Fruit fly (Drosophila melanogaster) whole organism, embryonic: ENCODE data around the gene CG11791.

ENCODE experiments used
- CG10654 ChIP-seq: fragments of 200-800 bp; sonication (Bioruptor generic); optimal IDR thresholded peaks from 2 replicates; lab custom pipeline; 2016; ENCODE audit warnings: missing biosample characterization, missing genetic modification characterization
- CG12104 ChIP-seq: fragments of 200-800 bp; sonication (Bioruptor generic); optimal IDR thresholded peaks from 3 replicates; lab custom pipeline; 2016; ENCODE audit warnings: missing biosample characterization, missing genetic modification characterization
- CG12299 ChIP-seq: fragments of 200-800 bp; sonication (Bioruptor generic); optimal IDR thresholded peaks from 2 replicates; lab custom pipeline; 2018; ENCODE audit warnings: missing biosample characterization, mild to moderate bottlenecking, missing genetic modification characterization
- CG1233 ChIP-seq: fragments of 200-800 bp; sonication (Bioruptor generic); optimal IDR thresholded peaks from 4 replicates; lab custom pipeline; 2018; ENCODE audit warnings: missing biosample characterization, mild to moderate bottlenecking, missing genetic modification characterization
- CG12391 ChIP-seq: fragments of 200-800 bp; sonication (Bioruptor generic); optimal IDR thresholded peaks from 3 replicates; lab custom pipeline; 2018; ENCODE audit warnings: missing biosample characterization, mild to moderate bottlenecking, missing genetic modification characterization, moderate library complexity
- CG14965 ChIP-seq: fragments of 200-800 bp; sonication (Bioruptor generic); optimal IDR thresholded peaks from 2 replicates; lab custom pipeline; 2016; ENCODE audit warnings: missing biosample characterization, missing genetic modification characterization, borderline replicate concordance
- CG15696 ChIP-seq: fragments of 200-800 bp; sonication (Bioruptor generic); optimal IDR thresholded peaks from 2 replicates; lab custom pipeline; 2019; ENCODE audit warnings: missing biosample characterization, mild to moderate bottlenecking, missing genetic modification characterization, moderate library complexity
- CG17802 ChIP-seq: fragments of 200-800 bp; sonication (Bioruptor generic); optimal IDR thresholded peaks from 2 replicates; lab custom pipeline; 2018; ENCODE audit warnings: missing biosample characterization, mild to moderate bottlenecking, missing genetic modification characterization, moderate library complexity
- CG18764 ChIP-seq: fragments of 200-800 bp; sonication (Bioruptor generic); optimal IDR thresholded peaks from 3 replicates; lab custom pipeline; 2016; ENCODE audit warnings: missing biosample characterization, missing genetic modification characterization
- CG2712 ChIP-seq: fragments of 200-800 bp; optimal IDR thresholded peaks from 3 replicates; lab custom pipeline; 2019; ENCODE audit warnings: missing biosample characterization, mild to moderate bottlenecking, missing genetic modification characterization, moderate library complexity
- CG30020 ChIP-seq: fragments of 200-800 bp; optimal IDR thresholded peaks from 2 replicates; lab custom pipeline; 2019; ENCODE audit warnings: missing biosample characterization, mild to moderate bottlenecking, missing genetic modification characterization, moderate library complexity
- CG32772 ChIP-seq: fragments of 200-800 bp; sonication (Bioruptor generic); IDR thresholded peaks from 2 replicates; pipeline ENCODE4 v1.3.6; 2022; ENCODE audit warnings: missing biosample characterization, missing genetic modification characterization
- CG4707 ChIP-seq: fragments of 200-800 bp; sonication (Bioruptor generic); optimal IDR thresholded peaks from 2 replicates; lab custom pipeline; 2018; ENCODE audit warnings: missing biosample characterization, mild to moderate bottlenecking, missing genetic modification characterization, moderate library complexity
- CG5245 ChIP-seq: fragments of 200-800 bp; sonication (Bioruptor generic); optimal IDR thresholded peaks from 3 replicates; lab custom pipeline; 2016; ENCODE audit warnings: missing biosample characterization, missing genetic modification characterization
- CG7556 ChIP-seq: fragments of 200-800 bp; sonication (Bioruptor generic); optimal IDR thresholded peaks from 2 replicates; lab custom pipeline; 2017; ENCODE audit warnings: missing biosample characterization, mild to moderate bottlenecking, missing genetic modification characterization
- CG7786 ChIP-seq: fragments of 200-800 bp; sonication (Bioruptor generic); optimal IDR thresholded peaks from 2 replicates; lab custom pipeline; 2016; ENCODE audit warnings: missing biosample characterization, missing genetic modification characterization
- CG9727 ChIP-seq: fragments of 200-800 bp; sonication (Bioruptor generic); optimal IDR thresholded peaks from 3 replicates; lab custom pipeline; 2017; ENCODE audit warnings: missing biosample characterization, mild to moderate bottlenecking, missing genetic modification characterization
- CG9817 ChIP-seq: fragments of 200-800 bp; sonication (Bioruptor generic); optimal IDR thresholded peaks from 2 replicates; lab custom pipeline; 2018; ENCODE audit warnings: missing biosample characterization, mild to moderate bottlenecking, missing genetic modification characterization, moderate library complexity
- Dp ChIP-seq: fragments of 200-800 bp; sonication (Bioruptor generic); optimal IDR thresholded peaks from 2 replicates; lab custom pipeline; 2018; ENCODE audit warnings: missing biosample characterization, mild to moderate bottlenecking, missing genetic modification characterization, moderate library complexity
- E2f2 ChIP-seq: fragments of 200-800 bp; sonication (Bioruptor generic); IDR thresholded peaks from 2 replicates; pipeline ENCODE4 v1.3.6; 2022; ENCODE audit warnings: missing biosample characterization, missing genetic modification characterization
- H15 ChIP-seq: fragments of 200-800 bp; sonication (Bioruptor generic); IDR thresholded peaks from 3 replicates; pipeline ENCODE4 v1.3.6; 2022; ENCODE audit warnings: missing biosample characterization, missing genetic modification characterization
- H2.0 ChIP-seq: fragments of 200-800 bp; sonication (Bioruptor generic); IDR thresholded peaks from 2 replicates; pipeline ENCODE4 v1.3.6; 2022; ENCODE audit warnings: missing biosample characterization, missing genetic modification characterization
- HLH4C ChIP-seq: fragments of 200-800 bp; sonication (Bioruptor generic); IDR thresholded peaks from 3 replicates; pipeline ENCODE4 v1.3.6; 2022; ENCODE audit warnings: missing biosample characterization, missing genetic modification characterization; ENCODE audit not compliant: partially characterized antibody
- HLHmδ ChIP-seq: fragments of 200-800 bp; sonication (Bioruptor generic); optimal IDR thresholded peaks from 2 replicates; lab custom pipeline; 2018; ENCODE audit warnings: missing biosample characterization, mild to moderate bottlenecking, missing genetic modification characterization, moderate library complexity
- Hr51 ChIP-seq, 2 experiments: fragments of 200-800 bp; sonication (Bioruptor generic); optimal IDR thresholded peaks; 2 replicates in 1 of 2; 3 replicates in 1 of 2; lab custom pipeline; 2016 to 2018; ENCODE audit warnings: missing biosample characterization in 2 of 2, missing genetic modification characterization in 2 of 2, mild to moderate bottlenecking in 1 of 2, moderate library complexity in 1 of 2
- MBD-R2 ChIP-seq: fragments of 200-800 bp; sonication (Bioruptor generic); IDR thresholded peaks from 2 replicates; pipeline ENCODE4 v1.3.6; 2022; ENCODE audit warnings: missing biosample characterization, missing genetic modification characterization
- Mad ChIP-seq: fragments of 200-800 bp; sonication (Bioruptor generic); optimal IDR thresholded peaks from 2 replicates; lab custom pipeline; 2016; ENCODE audit warnings: missing biosample characterization, missing genetic modification characterization
- Meics ChIP-seq: fragments of 200-800 bp; sonication (Bioruptor generic); optimal IDR thresholded peaks from 2 replicates; lab custom pipeline; 2017; ENCODE audit warnings: missing biosample characterization, mild to moderate bottlenecking, missing genetic modification characterization
- NFAT ChIP-seq: fragments of 200-800 bp; sonication (Bioruptor generic); IDR thresholded peaks from 2 replicates; pipeline ENCODE4 v1.3.6; 2022; ENCODE audit warnings: missing biosample characterization, missing genetic modification characterization
- Side ChIP-seq: fragments of 200-800 bp; sonication (Bioruptor generic); optimal IDR thresholded peaks from 2 replicates; lab custom pipeline; 2016; ENCODE audit warnings: missing biosample characterization, missing genetic modification characterization
- Sox100B ChIP-seq: fragments of 200-800 bp; sonication (Bioruptor generic); optimal IDR thresholded peaks from 3 replicates; lab custom pipeline; 2018; ENCODE audit warnings: missing biosample characterization, mild to moderate bottlenecking, missing genetic modification characterization
- Sox102F ChIP-seq: fragments of 200-800 bp; sonication (Bioruptor generic); optimal IDR thresholded peaks from 2 replicates; lab custom pipeline; 2018; ENCODE audit warnings: missing biosample characterization, mild to moderate bottlenecking, missing genetic modification characterization, moderate library complexity
- Spps ChIP-seq: fragments of 200-800 bp; sonication (Bioruptor generic); optimal IDR thresholded peaks from 2 replicates; lab custom pipeline; 2018; ENCODE audit warnings: missing biosample characterization, mild to moderate bottlenecking, missing genetic modification characterization
- Taf1 ChIP-seq: fragments of 200-800 bp; sonication (Bioruptor generic); IDR thresholded peaks from 2 replicates; pipeline ENCODE4 v1.3.6; 2022; ENCODE audit warnings: missing biosample characterization, missing genetic modification characterization
- Xrp1 ChIP-seq: fragments of 200-800 bp; sonication (Bioruptor generic); IDR thresholded peaks from 2 replicates; pipeline ENCODE4 v1.3.6; 2022; ENCODE audit warnings: missing biosample characterization, missing genetic modification characterization
- ara ChIP-seq: fragments of 200-800 bp; sonication (Bioruptor generic); IDR thresholded peaks from 2 replicates; pipeline ENCODE4 v1.3.6; 2022; ENCODE audit warnings: missing biosample characterization, missing genetic modification characterization
- br ChIP-seq: fragments of >200 bp; optimal IDR thresholded peaks from 2 replicates; lab custom pipeline; 2017
- dati ChIP-seq: fragments of 200-800 bp; sonication (Bioruptor generic); IDR thresholded peaks from 2 replicates; pipeline ENCODE4 v1.3.6; 2022; ENCODE audit warnings: missing biosample characterization, missing genetic modification characterization
- dimm ChIP-seq: fragments of 200-800 bp; sonication (Bioruptor generic); IDR thresholded peaks from 2 replicates; pipeline ENCODE4 v1.3.6; 2022; ENCODE audit warnings: missing biosample characterization, missing genetic modification characterization
- gem ChIP-seq: fragments of 200-800 bp; sonication (Bioruptor generic); optimal IDR thresholded peaks from 2 replicates; lab custom pipeline; 2019; ENCODE audit warnings: missing biosample characterization, mild to moderate bottlenecking, missing genetic modification characterization, moderate library complexity
- hkb ChIP-seq, 2 experiments: fragments of 200-800 bp in 1 of 2; fragments of >200 bp in 1 of 2; sonication (Bioruptor generic) in 1 of 2; IDR thresholded peaks in 1 of 2; optimal IDR thresholded peaks in 1 of 2; 2 replicates each; pipeline versions ENCODE4 v1.3.6 to Lab custom; 2017 to 2022; ENCODE audit warnings: missing biosample characterization in 1 of 2, missing genetic modification characterization in 1 of 2
- ind ChIP-seq: fragments of 200-800 bp; sonication (Bioruptor generic); optimal IDR thresholded peaks from 3 replicates; lab custom pipeline; 2016; ENCODE audit warnings: missing biosample characterization, missing genetic modification characterization
- inv ChIP-seq: fragments of 200-800 bp; sonication (Bioruptor generic); IDR thresholded peaks from 2 replicates; pipeline ENCODE4 v1.3.6; 2022; ENCODE audit warnings: missing biosample characterization, missing genetic modification characterization; ENCODE audit not compliant: partially characterized antibody
- p53 ChIP-seq: fragments of 200-800 bp; sonication (Bioruptor generic); optimal IDR thresholded peaks from 2 replicates; lab custom pipeline; 2016; ENCODE audit warnings: missing biosample characterization, missing genetic modification characterization
- ranshi ChIP-seq: fragments of 200-800 bp; sonication (Bioruptor generic); IDR thresholded peaks from 2 replicates; pipeline ENCODE4 v1.3.6; 2022; ENCODE audit warnings: missing biosample characterization, missing genetic modification characterization
- rib ChIP-seq: fragments of 200-800 bp; sonication (Bioruptor generic); IDR thresholded peaks from 2 replicates; pipeline ENCODE4 v1.3.6; 2022; ENCODE audit warnings: missing biosample characterization, missing genetic modification characterization
- ro ChIP-seq: fragments of 200-800 bp; sonication (Bioruptor generic); IDR thresholded peaks from 2 replicates; pipeline ENCODE4 v1.3.6; 2022; ENCODE audit warnings: missing biosample characterization, missing genetic modification characterization
- scrt ChIP-seq: fragments of 200-800 bp; sonication (Bioruptor generic); optimal IDR thresholded peaks from 2 replicates; lab custom pipeline; 2018; ENCODE audit warnings: missing biosample characterization, mild to moderate bottlenecking, missing genetic modification characterization, moderate library complexity
- sens ChIP-seq: fragments of 200-800 bp; sonication (Bioruptor generic); peaks from one replicate; lab custom pipeline; 2016; ENCODE audit warnings: missing biosample characterization, missing genetic modification characterization
- sug ChIP-seq: fragments of 200-800 bp; optimal IDR thresholded peaks from 2 replicates; lab custom pipeline; 2019; ENCODE audit warnings: missing biosample characterization, mild to moderate bottlenecking, missing genetic modification characterization, moderate library complexity
- zfh2 ChIP-seq: fragments of 200-800 bp; sonication (Bioruptor generic); optimal IDR thresholded peaks from 2 replicates; lab custom pipeline; 2016; ENCODE audit warnings: missing biosample characterization, missing genetic modification characterization

Gene CG11791

DNA sequence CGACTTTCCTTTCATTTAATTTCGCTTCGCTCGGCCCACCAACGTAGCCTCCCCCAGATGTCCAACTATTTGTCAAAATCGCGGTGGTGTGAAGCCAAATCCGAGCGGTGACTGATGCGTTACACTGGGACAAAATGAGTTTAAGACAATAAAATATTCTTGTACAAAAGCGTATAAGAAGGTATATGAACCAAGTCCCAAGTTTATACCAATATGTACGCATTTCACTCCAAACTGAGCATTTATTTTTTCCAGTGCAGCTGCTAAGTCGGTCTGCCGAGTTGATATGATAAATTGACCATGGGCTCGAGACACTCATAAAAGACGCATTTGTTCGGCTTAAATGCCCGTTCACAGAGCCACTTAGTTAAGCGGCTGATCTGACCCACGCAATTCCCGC is 44.7 kb upstream of the CG11791 start (continued):
- no peak for TF ChIP-seq hkb (optimal IDR thresholded peaks at IDR 0.05; lab: Kevin White, UChicago)
- TF ChIP-seq hkb (GFP tag; IDR thresholded peaks at IDR 0.05; lab: Robert Waterston, UW), result peak; percentile 10; the same call in 1 of the 2 replicates
- TF ChIP-seq H15 (GFP tag; lab: Robert Waterston, UW), result peak; percentile 48; the same call in 1 of the 3 replicates
- TF ChIP-seq E2f2 (GFP tag; lab: Robert Waterston, UW), result peak; percentile 16; the same call in 1 of the 2 replicates
- TF ChIP-seq CG15696 (tag; lab: Kevin White, UChicago), result no peak
- no peak for TF ChIP-seq Dp (GFP tag; lab: Kevin White, UChicago)
- no peak; the same call in 1 of the 2 replicates for TF ChIP-seq MBD-R2
- TF ChIP-seq CG32772 (GFP tag; lab: Robert Waterston, UW), result peak; percentile 29; the same call in 1 of the 2 replicates
- no peak for TF ChIP-seq CG30020 (tag; lab: Kevin White, UChicago)
- TF ChIP-seq H2.0 (GFP tag; lab: Robert Waterston, UW), result peak; percentile 72
- TF ChIP-seq CG9817 (tag; lab: Kevin White, UChicago), result peak; percentile 32
- no peak for TF ChIP-seq HLH4C
- TF ChIP-seq CG12391 (tag; lab: Kevin White, UChicago), result peak; percentile 54
- TF ChIP-seq CG18764, result peak; percentile 37
- peak; percentile 29 for TF ChIP-seq CG9727 (GFP tag; lab: Kevin White, UChicago)
- peak; percentile 70 for TF ChIP-seq ind (GFP tag; lab: Kevin White, UChicago)
- no peak for TF ChIP-seq CG14965 (GFP tag; lab: Kevin White, UChicago)
- TF ChIP-seq CG4707 (GFP tag; lab: Kevin White, UChicago), result no peak
- TF ChIP-seq dimm (GFP tag; lab: Robert Waterston, UW), result no peak
- peak; percentile 53 for TF ChIP-seq Mad (GFP tag; lab: Kevin White, UChicago)
- peak; percentile 47; the same call in 1 of the 2 replicates for TF ChIP-seq ara (GFP tag; lab: Robert Waterston, UW)
- no peak for TF ChIP-seq gem (tag; lab: Kevin White, UChicago)
- TF ChIP-seq CG1233, result peak; percentile 25
- peak; percentile 45 for TF ChIP-seq CG2712 (tag; lab: Kevin White, UChicago)
- TF ChIP-seq CG7556 (GFP tag; lab: Kevin White, UChicago), result no peak
- TF ChIP-seq Taf1 (GFP tag; lab: Robert Waterston, UW), result no peak
- peak; percentile 54 for TF ChIP-seq CG5245 (GFP tag; lab: Kevin White, UChicago)
- no peak for TF ChIP-seq HLHmδ
- no peak for TF ChIP-seq inv
- TF ChIP-seq CG12104, result peak; percentile 9
- no peak for TF ChIP-seq scrt (GFP tag; lab: Kevin White, UChicago)
- TF ChIP-seq rib (GFP tag; lab: Robert Waterston, UW), result no peak
- peak; percentile 32 for TF ChIP-seq CG10654 (GFP tag; lab: Kevin White, UChicago)
- no peak for TF ChIP-seq Side (GFP tag; lab: Kevin White, UChicago)
- no peak for TF ChIP-seq Spps (tag; lab: Kevin White, UChicago)
- peak; percentile 41 for TF ChIP-seq Meics (GFP tag; lab: Kevin White, UChicago)
- peak; percentile 90 for TF ChIP-seq sens (GFP tag; lab: Kevin White, UChicago)
- TF ChIP-seq zfh2 (GFP tag; lab: Kevin White, UChicago), result no peak
- no peak for TF ChIP-seq sug (tag; lab: Kevin White, UChicago)
- no peak for TF ChIP-seq NFAT (GFP tag; lab: Robert Waterston, UW)
- TF ChIP-seq Sox102F, result peak; percentile 70
- no peak for TF ChIP-seq Sox100B (GFP tag; lab: Kevin White, UChicago)
- no peak for TF ChIP-seq ro (GFP tag; lab: Robert Waterston, UW)
- peak; percentile 20 to 70 for TF ChIP-seq Hr51 (GFP tag; optimal IDR thresholded peaks at IDR 0.05; lab: Kevin White, UChicago)
- TF ChIP-seq CG12299, result no peak
- TF ChIP-seq CG7786 (GFP tag; lab: Kevin White, UChicago), result peak; percentile 42
- no peak; the same call in none of the 2 replicates for TF ChIP-seq Xrp1 (GFP tag; lab: Robert Waterston, UW)
- no peak for TF ChIP-seq ranshi
- TF ChIP-seq CG17802 (tag; lab: Kevin White, UChicago), result no peak
- no peak for TF ChIP-seq br (lab: Kevin White, UChicago)
- TF ChIP-seq dati, result no peak
- TF ChIP-seq p53 (GFP tag; lab: Kevin White, UChicago), result no peak
